Fruit fly (Drosophila melanogaster): ENCODE results near the gene PIG-Wb.

DNA sequence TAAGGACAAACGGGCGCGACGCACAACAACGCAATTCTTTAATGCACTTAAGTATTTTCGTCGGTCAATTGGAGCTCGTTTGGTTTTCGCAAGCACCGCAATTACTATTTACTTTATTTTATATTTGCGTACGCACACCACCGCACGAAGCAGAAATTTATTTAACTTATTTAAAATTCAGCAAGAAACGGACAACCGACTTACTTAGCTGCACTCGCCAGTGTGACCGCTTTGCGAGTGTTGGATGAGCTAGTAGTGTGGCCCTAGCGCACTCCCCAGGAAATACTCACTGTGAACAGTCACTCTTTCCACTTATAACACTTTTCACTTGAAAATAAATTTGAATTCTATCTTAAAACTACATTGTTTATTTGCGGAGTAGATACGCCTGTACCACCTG is 7.0 kb downstream of the PIG-Wb start, which contains the start of gene drpr:
- TF ChIP-seq salr (GFP tag; optimal IDR thresholded peaks at IDR 0.05) (no peak), OdsH (GFP tag; optimal IDR thresholded peaks at IDR 0.05) (no peak), Hr4 (GFP tag; optimal IDR thresholded peaks at IDR 0.05) (no peak), Hr38 (GFP tag; optimal IDR thresholded peaks at IDR 0.05) (no peak), Ets21C (GFP tag; optimal IDR thresholded peaks at IDR 0.05) (no peak), Lpt (GFP tag; optimal IDR thresholded peaks at IDR 0.05) (no peak), Blimp-1 (GFP tag; optimal IDR thresholded peaks at IDR 0.05) (no peak)
